Fruit fly (Drosophila melanogaster): ENCODE data around the gene Peritrophin-A.

DNA sequence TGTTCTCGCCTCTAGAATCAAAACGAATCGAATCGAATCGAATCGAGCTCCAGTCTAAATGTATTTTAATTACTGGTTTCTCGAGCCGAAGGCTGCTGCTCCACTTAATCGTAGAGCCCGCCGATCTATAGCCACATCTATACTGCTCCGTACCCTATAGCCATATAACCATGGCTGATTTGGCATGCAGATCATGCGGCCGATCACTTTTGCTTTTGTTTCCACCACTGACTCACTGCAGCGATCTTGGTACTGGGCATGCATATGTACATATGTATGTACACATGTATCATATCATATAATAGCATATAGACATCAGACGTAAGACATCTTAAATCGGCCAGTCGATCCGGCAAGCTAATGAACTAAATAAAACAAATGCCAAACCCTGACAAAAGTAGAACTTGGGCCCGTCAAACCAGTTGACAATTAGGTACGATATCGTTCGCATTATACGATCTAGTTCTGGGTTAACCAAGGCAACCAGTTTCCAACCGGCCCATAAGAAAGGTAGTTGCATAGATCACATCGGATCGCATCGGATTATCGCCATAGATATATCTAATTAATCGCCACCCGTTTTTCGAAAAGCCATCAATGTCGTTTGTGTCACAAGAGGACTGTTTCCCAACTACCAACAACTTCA is 894 bp downstream of the Peritrophin-A start:
- no peak for TF ChIP-seq esn (GFP tag; optimal IDR thresholded peaks at IDR 0.05)
- TF ChIP-seq CG9139 (GFP tag; optimal IDR thresholded peaks at IDR 0.05): no peak
- no peak for TF ChIP-seq CG3919 (GFP tag; optimal IDR thresholded peaks at IDR 0.05)
- no peak for TF ChIP-seq Hr4 (GFP tag; optimal IDR thresholded peaks at IDR 0.05)
- no peak for TF ChIP-seq CG34406 (GFP tag; optimal IDR thresholded peaks at IDR 0.05)
- no peak for TF ChIP-seq cyc (GFP tag; optimal IDR thresholded peaks at IDR 0.05)
- no peak for TF ChIP-seq CG15336 (GFP tag; IDR thresholded peaks at IDR 0.05)
- TF ChIP-seq Sox102F (GFP tag; optimal IDR thresholded peaks at IDR 0.05): no peak
- TF ChIP-seq fd85E (GFP tag; optimal IDR thresholded peaks at IDR 0.05): no peak
- TF ChIP-seq CG11762 (GFP tag; optimal IDR thresholded peaks at IDR 0.05; ENCODE audit: insufficient read depth): no peak
